Worm (Caenorhabditis elegans) whole organism, early embryonic: ENCODE measurements around the gene csc-1.

Experiments used
- B0310.2 ChIP-seq: sonication (generic microtip); optimal IDR thresholded peaks from 2 replicates; lab custom pipeline; 2016; ENCODE audit warnings: mild to moderate bottlenecking, missing genetic modification characterization, missing compliant biosample characterization
- F13C5.2 ChIP-seq: sonication (generic microtip); optimal IDR thresholded peaks from 2 replicates; lab custom pipeline; 2017; ENCODE audit warnings: mild to moderate bottlenecking, missing genetic modification characterization, inconsistent platforms, missing compliant biosample characterization
- aly-1 ChIP-seq: sonication (generic microtip); optimal IDR thresholded peaks from 2 replicates; lab custom pipeline; 2016; ENCODE audit warnings: missing genetic modification characterization, missing compliant biosample characterization
- ama-1 ChIP-seq: fragments of 150-350 bp; optimal IDR thresholded peaks from 2 replicates; lab custom pipeline; 2014
- ceh-13 ChIP-seq: fragments of 200-800 bp; sonication (Bioruptor generic); optimal IDR thresholded peaks from 2 replicates; lab custom pipeline; 2018; ENCODE audit warnings: mild to moderate bottlenecking, missing genetic modification characterization, missing compliant biosample characterization
- ceh-36 ChIP-seq: sonication (generic microtip); optimal IDR thresholded peaks from 2 replicates; lab custom pipeline; 2016; ENCODE audit warnings: missing genetic modification characterization, inconsistent platforms, missing compliant biosample characterization
- ets-7 ChIP-seq: sonication (generic microtip); optimal IDR thresholded peaks from 2 replicates; lab custom pipeline; 2016; ENCODE audit warnings: missing genotype, missing genetic modification characterization, missing compliant biosample characterization
- flt-1 ChIP-seq: fragments of 200-800 bp; sonication (Bioruptor generic); IDR thresholded peaks from 2 replicates; pipeline ENCODE4 v1.3.6; 2022; ENCODE audit warnings: missing genetic modification characterization, missing compliant biosample characterization
- hmbx-1 ChIP-seq: sonication (generic microtip); optimal IDR thresholded peaks from 2 replicates; lab custom pipeline; 2016; ENCODE audit warnings: mild to moderate bottlenecking, missing genetic modification characterization, missing compliant biosample characterization
- hmg-4 ChIP-seq: fragments of 200-800 bp; sonication (Bioruptor generic); optimal IDR thresholded peaks from 2 replicates; lab custom pipeline; 2018; ENCODE audit warnings: mild to moderate bottlenecking, missing genetic modification characterization, missing compliant biosample characterization
- hnd-1 ChIP-seq: sonication (generic microtip); optimal IDR thresholded peaks from 2 replicates; lab custom pipeline; 2016; ENCODE audit warnings: missing genetic modification characterization, missing compliant biosample characterization
- pes-1 ChIP-seq: fragments of 200-800 bp; sonication (Bioruptor generic); IDR thresholded peaks from 2 replicates; pipeline ENCODE4 v1.3.6; 2022; ENCODE audit warnings: missing genetic modification reagents, missing genetic modification characterization, missing compliant biosample characterization
- scrt-1 ChIP-seq: fragments of 200-800 bp; sonication (Bioruptor generic); IDR thresholded peaks from 2 replicates; pipeline ENCODE4 v1.3.6; 2022; ENCODE audit warnings: missing genetic modification characterization, missing compliant biosample characterization
- sea-1 ChIP-seq: fragments of 200-800 bp; sonication (Bioruptor generic); conservative IDR thresholded peaks from 2 replicates; pipeline ENCODE4 v1.3.6; 2022; ENCODE audit warnings: missing genetic modification characterization, missing compliant biosample characterization
- tbx-11 ChIP-seq: fragments of 200-800 bp; sonication (Bioruptor generic); IDR thresholded peaks from 2 replicates; pipeline ENCODE4 v1.3.6; 2022; ENCODE audit warnings: missing genetic modification characterization, missing compliant biosample characterization
- tbx-37 ChIP-seq: fragments of 200-800 bp; sonication (Bioruptor generic); conservative IDR thresholded peaks from 2 replicates; pipeline ENCODE4 v1.3.6; 2022; ENCODE audit warnings: missing genetic modification reagents, missing genetic modification characterization, missing compliant biosample characterization
- tra-4 ChIP-seq: sonication (generic microtip); optimal IDR thresholded peaks from 2 replicates; lab custom pipeline; 2017; ENCODE audit warnings: missing genetic modification characterization, missing compliant biosample characterization

Gene csc-1

DNA sequence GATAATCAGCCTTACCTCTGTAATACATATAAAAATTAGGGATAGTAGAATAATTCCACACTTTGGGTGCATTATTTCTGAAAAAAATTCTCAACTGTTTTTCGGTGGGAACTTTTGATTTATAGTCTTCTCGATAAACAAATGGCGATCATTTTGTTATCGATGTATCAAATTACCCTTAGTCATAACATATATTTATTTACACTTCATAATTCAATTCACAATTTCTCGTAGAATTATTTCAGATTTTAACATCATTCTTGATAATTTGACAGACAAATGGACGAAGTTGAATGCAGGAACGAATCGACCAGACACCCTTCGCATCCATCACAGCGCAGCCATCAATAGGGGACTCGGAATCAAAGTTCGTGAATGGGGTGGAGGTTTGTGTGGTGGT, 6.3 kb upstream of the csc-1 start, which contains the start of gene clec-145:
TSS of gene clec-145 (minus strand) at position 101 of the 400 bp plus-strand sequence.
- TF ChIP-seq tbx-11 (GFP tag; lab: Robert Waterston, UW): no peak
- no peak for TF ChIP-seq tbx-37 (GFP tag; lab: Robert Waterston, UW)
- TF ChIP-seq ceh-36: no peak
- TF ChIP-seq ets-7 (tag; lab: Kevin White, UChicago): no peak
- no peak for TF ChIP-seq ama-1 (lab: Kevin White, UChicago)
- TF ChIP-seq pes-1: no peak
- no peak for TF ChIP-seq scrt-1 (GFP tag; lab: Robert Waterston, UW)
- TF ChIP-seq F13C5.2 (tag; lab: Kevin White, UChicago): no peak
- no peak for TF ChIP-seq sea-1 (GFP tag; lab: Robert Waterston, UW)
- no peak for TF ChIP-seq hnd-1 (tag; lab: Kevin White, UChicago)
- no peak for TF ChIP-seq tra-4 (tag; lab: Kevin White, UChicago)
- TF ChIP-seq aly-1 (tag; lab: Kevin White, UChicago): no peak
- TF ChIP-seq B0310.2 (tag; lab: Kevin White, UChicago): no peak

DNA sequence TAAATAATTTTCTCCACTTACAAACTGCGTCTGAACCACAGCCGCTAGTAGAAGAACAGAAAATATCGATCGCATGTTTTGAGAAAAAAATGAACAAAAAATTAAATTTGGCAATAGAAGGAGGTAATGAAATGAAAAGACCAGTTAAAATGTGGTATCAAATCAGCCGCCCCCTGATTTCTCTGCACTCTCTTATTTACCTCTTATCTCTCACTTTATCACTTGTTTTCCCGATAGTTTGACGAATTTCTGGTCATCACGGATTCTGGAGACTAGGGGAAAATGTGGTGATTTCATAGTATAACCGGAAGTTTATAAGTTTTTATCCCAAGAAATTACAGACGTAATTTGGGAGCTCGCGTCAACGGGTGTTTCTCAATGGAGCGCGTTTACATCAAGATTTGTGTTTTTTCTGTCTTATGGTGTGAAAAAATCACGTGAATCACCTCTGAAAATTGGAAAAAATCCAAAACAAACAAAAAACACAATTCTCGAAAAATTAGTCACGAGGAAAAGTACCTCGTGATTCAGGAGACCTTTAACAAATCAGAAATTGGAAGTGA, 3.0 kb upstream of the csc-1 start, which contains the start of gene clec-146:
TSS of gene clec-146 (minus strand) at position 116 of the 563 bp plus-strand sequence.
- TF ChIP-seq ets-7 (tag; lab: Kevin White, UChicago) (no peak), scrt-1 (GFP tag; lab: Robert Waterston, UW) (no peak)

DNA sequence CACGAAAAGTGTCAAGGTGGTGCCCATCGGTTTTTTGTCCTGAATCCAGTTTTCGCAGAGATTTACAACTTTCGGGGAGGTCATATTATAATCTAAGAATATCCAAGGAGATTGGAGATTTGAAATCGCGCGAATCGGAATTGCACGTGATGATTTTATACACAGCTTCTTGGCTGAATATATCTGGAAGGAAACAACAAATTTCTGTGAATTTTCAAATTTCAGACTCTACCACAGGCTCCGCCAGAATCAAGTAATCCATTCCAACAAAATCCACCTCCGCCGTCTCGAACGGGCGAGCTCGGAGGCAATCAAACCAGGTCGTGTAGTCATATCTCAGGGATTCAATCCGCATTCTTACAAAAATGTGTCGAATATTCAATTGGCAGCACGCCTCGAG, 1.5 kb upstream of the csc-1 start:
- TF ChIP-seq aly-1 (tag; lab: Kevin White, UChicago): no peak

DNA sequence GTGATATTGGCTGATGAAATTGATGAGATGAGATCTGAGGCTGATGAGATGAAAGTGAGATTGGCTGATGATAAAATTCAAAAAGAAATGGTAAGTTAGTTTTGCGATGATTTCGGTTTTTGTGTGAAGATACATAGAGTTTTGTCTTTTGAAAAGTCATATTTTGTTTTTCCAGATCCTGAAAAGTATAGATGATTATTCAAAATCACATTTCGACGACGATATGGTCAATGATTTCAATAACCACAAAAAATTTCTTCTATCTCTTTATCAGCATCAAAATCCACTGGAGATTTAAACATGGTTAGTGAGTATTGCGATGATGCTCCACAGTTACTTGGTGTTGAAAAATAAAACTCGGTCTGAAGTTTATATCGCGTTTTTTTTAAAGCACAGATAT, 4.1 kb downstream of the csc-1 start, which contains the start of gene csp-1:
TSS of gene csp-1 (plus strand) at position 301 of the 400 bp plus-strand sequence.
- TF ChIP-seq hmg-4 (GFP tag; lab: Kevin White, UChicago) (no peak), pes-1 (no peak), hmbx-1 (tag; lab: Kevin White, UChicago) (no peak), tbx-11 (GFP tag; lab: Robert Waterston, UW) (no peak), hnd-1 (tag; lab: Kevin White, UChicago) (no peak), B0310.2 (tag; lab: Kevin White, UChicago) (no peak), ama-1 (lab: Kevin White, UChicago) (no peak), sea-1 (GFP tag; lab: Robert Waterston, UW) (no peak), ceh-36 (no peak), scrt-1 (GFP tag; lab: Robert Waterston, UW) (no peak), tbx-37 (GFP tag; lab: Robert Waterston, UW) (no peak), F13C5.2 (tag; lab: Kevin White, UChicago) (no peak), flt-1 (GFP tag; lab: Robert Waterston, UW) (no peak), aly-1 (tag; lab: Kevin White, UChicago) (no peak), tra-4 (tag; lab: Kevin White, UChicago) (no peak), ets-7 (tag; lab: Kevin White, UChicago) (no peak), ceh-13 (GFP tag; lab: Kevin White, UChicago) (no peak)

DNA sequence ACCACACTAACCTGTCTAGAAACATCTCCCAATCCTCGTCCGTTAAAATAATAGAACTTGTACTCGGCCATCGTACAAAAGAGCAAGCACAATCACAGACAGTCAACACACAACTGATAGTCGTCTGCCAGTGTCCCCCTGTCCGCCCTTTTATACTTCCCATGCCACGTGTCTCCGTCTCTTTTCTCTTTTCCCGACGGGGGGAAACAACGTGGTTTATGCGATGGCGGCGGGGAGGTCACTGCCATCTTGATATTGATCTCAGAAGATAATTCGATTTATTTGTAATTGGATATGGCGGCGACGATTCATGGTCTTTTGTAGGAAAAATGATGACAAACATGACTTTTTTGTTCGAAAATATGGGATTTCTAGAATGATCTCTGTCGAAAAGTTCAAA, 12.9 kb downstream of the csc-1 start, which contains the start of gene gst-20:
TSS of gene gst-20 (minus strand) at position 170 of the 400 bp plus-strand sequence.
- TF ChIP-seq hmbx-1 (tag; lab: Kevin White, UChicago): no peak
- no peak for TF ChIP-seq flt-1 (GFP tag; lab: Robert Waterston, UW)
- TF ChIP-seq F13C5.2 (tag; lab: Kevin White, UChicago): no peak
- TF ChIP-seq ets-7 (tag; lab: Kevin White, UChicago): no peak
- TF ChIP-seq tbx-37 (GFP tag; lab: Robert Waterston, UW): no peak

DNA sequence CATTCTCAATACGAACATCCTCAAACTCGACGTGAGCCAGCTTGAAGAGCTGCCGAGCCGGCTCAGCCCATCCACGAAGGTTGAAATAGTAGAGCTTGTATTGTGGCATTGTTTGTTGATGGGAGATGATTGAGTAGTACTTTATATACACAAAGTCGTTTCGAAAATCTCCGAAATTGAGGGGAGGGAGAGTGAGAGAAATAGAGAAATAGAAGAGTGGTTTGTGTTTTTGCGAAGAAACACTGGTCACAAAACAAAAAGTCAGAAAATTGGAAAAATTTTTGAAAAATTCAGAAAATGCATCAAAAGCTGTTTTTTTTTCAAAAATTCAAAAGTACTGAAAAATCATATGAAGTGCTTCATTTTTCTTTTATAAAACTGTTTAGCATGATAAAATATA, 14.4 kb downstream of the csc-1 start, which contains the start of gene gst-24:
TSS of gene gst-24 (minus strand) at position 181 of the 400 bp plus-strand sequence.
- no peak for TF ChIP-seq hmbx-1 (tag; lab: Kevin White, UChicago)
- no peak for TF ChIP-seq sea-1 (GFP tag; lab: Robert Waterston, UW)
- TF ChIP-seq hnd-1 (tag; lab: Kevin White, UChicago): no peak
- no peak for TF ChIP-seq ets-7 (tag; lab: Kevin White, UChicago)
- no peak for TF ChIP-seq ama-1 (lab: Kevin White, UChicago)
- no peak for TF ChIP-seq flt-1 (GFP tag; lab: Robert Waterston, UW)
- no peak for TF ChIP-seq B0310.2 (tag; lab: Kevin White, UChicago)
- TF ChIP-seq tra-4 (tag; lab: Kevin White, UChicago): no peak
- no peak for TF ChIP-seq tbx-37 (GFP tag; lab: Robert Waterston, UW)

DNA sequence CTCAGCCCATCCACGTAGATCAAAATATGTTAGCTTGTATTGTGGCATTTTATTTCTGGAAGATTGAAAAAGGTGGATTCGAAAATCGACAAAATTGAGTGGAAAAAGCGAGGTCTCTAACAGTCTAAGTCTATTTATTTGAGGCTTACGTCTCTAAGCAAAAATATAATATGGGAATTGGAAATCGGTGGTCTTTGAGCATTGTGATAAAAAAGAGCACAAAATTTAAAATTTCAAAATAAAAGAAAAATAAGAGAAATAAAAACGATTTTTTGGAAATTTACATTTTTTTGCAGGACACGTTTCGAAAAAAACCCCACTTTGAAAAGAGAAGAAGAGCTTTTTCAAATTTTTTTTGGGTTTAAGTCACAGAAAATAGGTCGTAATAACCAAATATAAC, 16.3 kb downstream of the csc-1 start, which contains the start of gene gst-15:
TSS of gene gst-15 (minus strand) at position 101 of the 400 bp plus-strand sequence.
- TF ChIP-seq F13C5.2 (tag; lab: Kevin White, UChicago) (no peak), sea-1 (GFP tag; lab: Robert Waterston, UW) (no peak), hmbx-1 (tag; lab: Kevin White, UChicago) (no peak), B0310.2 (tag; lab: Kevin White, UChicago) (no peak), hnd-1 (tag; lab: Kevin White, UChicago) (no peak), ceh-13 (GFP tag; lab: Kevin White, UChicago) (no peak), scrt-1 (GFP tag; lab: Robert Waterston, UW) (no peak)

DNA sequence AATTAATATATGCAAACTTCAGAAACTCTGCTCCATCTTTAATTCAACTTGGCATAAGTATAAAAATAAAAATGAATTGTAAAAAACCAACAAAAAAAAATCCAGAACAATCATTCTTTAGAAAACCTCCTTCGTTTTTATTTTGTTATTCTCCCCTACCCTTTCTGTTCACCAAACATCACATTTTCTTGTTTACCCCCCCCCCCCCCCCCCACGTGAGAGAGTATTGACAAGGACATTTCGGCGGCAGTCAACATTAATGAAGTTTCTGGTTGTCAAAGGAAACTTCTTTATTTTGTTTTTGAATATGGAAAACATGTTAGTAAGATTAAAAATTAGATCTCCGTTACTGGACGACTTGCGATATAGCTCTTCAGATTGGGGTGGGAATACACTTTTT, 17.8 kb downstream of the csc-1 start:
- no peak for TF ChIP-seq tbx-37 (GFP tag; lab: Robert Waterston, UW)
- TF ChIP-seq flt-1 (GFP tag; lab: Robert Waterston, UW): no peak
- no peak for TF ChIP-seq tbx-11 (GFP tag; lab: Robert Waterston, UW)
- TF ChIP-seq F13C5.2 (tag; lab: Kevin White, UChicago): no peak
- TF ChIP-seq hnd-1 (tag; lab: Kevin White, UChicago): no peak
- TF ChIP-seq ama-1 (lab: Kevin White, UChicago): no peak
- TF ChIP-seq scrt-1 (GFP tag; lab: Robert Waterston, UW): no peak
- TF ChIP-seq hmbx-1 (tag; lab: Kevin White, UChicago): no peak
- TF ChIP-seq pes-1: no peak
- no peak for TF ChIP-seq hmg-4 (GFP tag; lab: Kevin White, UChicago)
- no peak for TF ChIP-seq ceh-13 (GFP tag; lab: Kevin White, UChicago)
